Worm (Caenorhabditis elegans): ENCODE results near the gene T06C12.11.

DNA sequence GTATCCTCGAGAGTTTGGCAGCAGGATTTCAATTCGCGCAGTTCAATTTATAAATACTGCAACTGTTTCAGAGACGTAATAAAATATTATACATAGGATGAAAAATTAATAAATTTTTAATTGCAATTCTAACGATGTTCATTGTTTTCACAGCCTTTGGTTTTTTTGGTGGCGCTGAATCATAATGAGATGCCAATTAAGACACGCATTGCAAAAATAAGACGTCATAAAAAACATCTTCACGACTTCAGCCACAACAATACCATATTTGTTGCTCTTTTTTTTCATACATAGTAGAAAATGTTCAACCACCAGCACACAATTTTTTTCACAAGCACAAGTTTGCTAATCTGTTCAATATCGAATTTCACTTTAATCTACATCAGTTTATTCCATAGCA is 20.5 kb upstream of the T06C12.11 start, which contains the start of gene str-56:
- TF ChIP-seq ceh-28 (tag; optimal IDR thresholded peaks at IDR 0.05) = no peak
- no peak for TF ChIP-seq nhr-237 (tag; optimal IDR thresholded peaks at IDR 0.05)
- no peak for TF ChIP-seq unc-62 (GFP tag; optimal IDR thresholded peaks at IDR 0.05)
- no peak for TF ChIP-seq lin-39 (tag; optimal IDR thresholded peaks at IDR 0.05)
